Fruit fly (Drosophila melanogaster) whole organism, embryonic: ENCODE results near the gene mad2.

Experiments used
- B-H1 ChIP-seq: fragments of 200-800 bp; sonication (Bioruptor generic); IDR thresholded peaks from 3 replicates; pipeline ENCODE4 v1.3.6; 2022; ENCODE audit warnings: missing biosample characterization, missing genetic modification characterization
- Blimp-1 ChIP-seq: fragments of 200-800 bp; sonication (Bioruptor generic); optimal IDR thresholded peaks from 3 replicates; lab custom pipeline; 2018; ENCODE audit warnings: missing biosample characterization, missing genetic modification characterization, mild to moderate bottlenecking, moderate library complexity, missing genetic modification reagents
- CG10543 ChIP-seq: fragments of 200-800 bp; sonication (Bioruptor generic); optimal IDR thresholded peaks from 3 replicates; lab custom pipeline; 2017; ENCODE audit warnings: missing biosample characterization, mild to moderate bottlenecking, missing genetic modification characterization, moderate library complexity
- CG10565 ChIP-seq: fragments of 200-800 bp; sonication (Bioruptor generic); optimal IDR thresholded peaks from 3 replicates; lab custom pipeline; 2016; ENCODE audit warnings: missing biosample characterization, mild to moderate bottlenecking, missing genetic modification characterization
- CG11695 ChIP-seq: fragments of 200-800 bp; sonication (Bioruptor generic); IDR thresholded peaks from 3 replicates; pipeline ENCODE4 v1.3.6; 2022; ENCODE audit warnings: missing biosample characterization, missing genetic modification characterization
- CG11696 ChIP-seq: fragments of 200-800 bp; sonication (Bioruptor generic); IDR thresholded peaks from 2 replicates; pipeline ENCODE4 v1.3.6; 2022; ENCODE audit warnings: missing biosample characterization, missing genetic modification characterization
- CG12236 ChIP-seq: fragments of 200-800 bp; sonication (Bioruptor generic); optimal IDR thresholded peaks from 2 replicates; lab custom pipeline; 2016; ENCODE audit warnings: missing biosample characterization, missing genetic modification characterization
- CG13775 ChIP-seq: fragments of 200-800 bp; sonication (Bioruptor generic); optimal IDR thresholded peaks from 3 replicates; lab custom pipeline; 2017; ENCODE audit warnings: missing biosample characterization, mild to moderate bottlenecking, missing genetic modification characterization
- CG14667 ChIP-seq: fragments of 200-800 bp; sonication (Bioruptor generic); IDR thresholded peaks from 2 replicates; pipeline ENCODE4 v1.3.6; 2022; ENCODE audit warnings: missing biosample characterization, missing genetic modification characterization
- CG2129 ChIP-seq: fragments of 200-800 bp; sonication (Bioruptor generic); IDR thresholded peaks from 2 replicates; pipeline ENCODE4 v1.3.6; 2022; ENCODE audit warnings: missing biosample characterization, missing genetic modification characterization; ENCODE audit not compliant: partially characterized antibody
- CG2889 ChIP-seq: fragments of 200-800 bp; sonication (Bioruptor generic); IDR thresholded peaks from 3 replicates; pipeline ENCODE4 v1.3.6; 2022; ENCODE audit warnings: missing biosample characterization, missing genetic modification characterization
- CG30403 ChIP-seq: fragments of 200-800 bp; sonication (Bioruptor generic); optimal IDR thresholded peaks from 3 replicates; lab custom pipeline; 2016; ENCODE audit warnings: missing biosample characterization, missing genetic modification characterization
- CG30431 ChIP-seq: fragments of 200-800 bp; sonication (Bioruptor generic); optimal IDR thresholded peaks from 2 replicates; lab custom pipeline; 2017; ENCODE audit warnings: missing biosample characterization, missing genetic modification characterization
- CG3065 ChIP-seq: fragments of 200-800 bp; sonication (Bioruptor generic); optimal IDR thresholded peaks from 2 replicates; lab custom pipeline; 2016; ENCODE audit warnings: missing biosample characterization, missing genetic modification characterization
- CG33213 ChIP-seq: fragments of 200-800 bp; sonication (Bioruptor generic); optimal IDR thresholded peaks from 3 replicates; lab custom pipeline; 2016; ENCODE audit warnings: missing biosample characterization, missing genetic modification characterization
- CG43689 ChIP-seq: fragments of 200-800 bp; sonication (Bioruptor generic); IDR thresholded peaks from 2 replicates; pipeline ENCODE4 v1.3.6; 2022; ENCODE audit warnings: missing biosample characterization, missing genetic modification characterization
- CG8290 ChIP-seq, 3 experiments: fragments of 200-800 bp; sonication (Bioruptor generic); optimal IDR thresholded peaks; 2 replicates each; lab custom pipeline; 2016 to 2019; ENCODE audit warnings: missing biosample characterization in 3 of 3, missing genetic modification characterization in 3 of 3, mild to moderate bottlenecking in 2 of 3, moderate library complexity in 1 of 3
- CTCF ChIP-seq: fragments of 200-800 bp; sonication (Bioruptor generic); optimal IDR thresholded peaks from 2 replicates; lab custom pipeline; 2017; ENCODE audit warnings: missing biosample characterization, mild to moderate bottlenecking, missing genetic modification characterization, moderate library complexity
- D ChIP-seq, 2 experiments: fragments of 200-800 bp in 1 of 2; fragments of >200 bp in 1 of 2; sonication (Bioruptor generic) in 1 of 2; optimal IDR thresholded peaks; 2 replicates in 1 of 2; 3 replicates in 1 of 2; lab custom pipeline; 2017; ENCODE audit warnings: mild to moderate bottlenecking in 1 of 2, missing biosample characterization in 1 of 2, missing genetic modification characterization in 1 of 2, missing genetic modification reagents in 1 of 2
- Eip74EF ChIP-seq, 2 experiments: fragments of 200-800 bp in 1 of 2; fragments of >200 bp in 1 of 2; sonication (Bioruptor generic) in 1 of 2; optimal IDR thresholded peaks; 2 replicates each; lab custom pipeline; 2017 to 2019; ENCODE audit warnings: missing biosample characterization in 2 of 2, missing genetic modification characterization in 2 of 2, mild to moderate bottlenecking in 1 of 2, moderate library complexity in 1 of 2
- Fer2 ChIP-seq: fragments of 200-800 bp; sonication (Bioruptor generic); optimal IDR thresholded peaks from 2 replicates; lab custom pipeline; 2018; ENCODE audit warnings: missing biosample characterization, mild to moderate bottlenecking, missing genetic modification characterization, moderate library complexity
- Gug ChIP-seq: fragments of 200-800 bp; sonication (Bioruptor generic); IDR thresholded peaks from 4 replicates; pipeline ENCODE4 v1.3.6; 2022; ENCODE audit warnings: missing biosample characterization, missing genetic modification characterization
- H15 ChIP-seq: fragments of 200-800 bp; sonication (Bioruptor generic); IDR thresholded peaks from 3 replicates; pipeline ENCODE4 v1.3.6; 2022; ENCODE audit warnings: missing biosample characterization, missing genetic modification characterization
- Hr3 ChIP-seq: fragments of 200-800 bp; sonication (Bioruptor generic); optimal IDR thresholded peaks from 3 replicates; lab custom pipeline; 2016; ENCODE audit warnings: missing biosample characterization, missing genetic modification characterization
- Lim3 ChIP-seq: fragments of 200-800 bp; sonication (Bioruptor generic); IDR thresholded peaks from 2 replicates; pipeline ENCODE4 v1.3.6; 2022; ENCODE audit warnings: missing biosample characterization, missing genetic modification characterization
- Mad ChIP-seq: fragments of 200-800 bp; sonication (Bioruptor generic); optimal IDR thresholded peaks from 2 replicates; lab custom pipeline; 2016; ENCODE audit warnings: missing biosample characterization, missing genetic modification characterization
- Myb ChIP-seq: fragments of 200-800 bp; sonication (Bioruptor generic); optimal IDR thresholded peaks from 2 replicates; lab custom pipeline; 2016; ENCODE audit warnings: missing biosample characterization, missing genetic modification characterization
- Neu2 ChIP-seq: fragments of 200-800 bp; sonication (Bioruptor generic); optimal IDR thresholded peaks from 3 replicates; lab custom pipeline; 2016; ENCODE audit warnings: missing biosample characterization, missing genetic modification characterization, borderline replicate concordance
- Pdp1 ChIP-seq, 2 experiments: fragments of 200-800 bp; sonication (Bioruptor generic); optimal IDR thresholded peaks; 3 replicates each; lab custom pipeline; 2016; ENCODE audit warnings: missing biosample characterization in 2 of 2, missing genetic modification characterization in 2 of 2, mild to moderate bottlenecking in 1 of 2, moderate library complexity in 1 of 2
- Rfx ChIP-seq: fragments of 200-800 bp; sonication (Bioruptor generic); IDR thresholded peaks from 2 replicates; pipeline ENCODE4 v1.3.6; 2022; ENCODE audit warnings: missing biosample characterization, missing genetic modification characterization
- Spps ChIP-seq: fragments of 200-800 bp; sonication (Bioruptor generic); optimal IDR thresholded peaks from 2 replicates; lab custom pipeline; 2018; ENCODE audit warnings: missing biosample characterization, mild to moderate bottlenecking, missing genetic modification characterization
- TFAM ChIP-seq: fragments of 200-800 bp; sonication (Bioruptor generic); optimal IDR thresholded peaks from 2 replicates; lab custom pipeline; 2017; ENCODE audit warnings: missing biosample characterization, missing genetic modification characterization, inconsistent platforms
- Taf1 ChIP-seq: fragments of 200-800 bp; sonication (Bioruptor generic); IDR thresholded peaks from 2 replicates; pipeline ENCODE4 v1.3.6; 2022; ENCODE audit warnings: missing biosample characterization, missing genetic modification characterization
- Usf ChIP-seq: fragments of 200-800 bp; sonication (Bioruptor generic); optimal IDR thresholded peaks from 2 replicates; lab custom pipeline; 2017; ENCODE audit warnings: missing genotype, missing biosample characterization, missing genetic modification characterization
- ase ChIP-seq: fragments of 200-800 bp; sonication (Bioruptor generic); IDR thresholded peaks from 3 replicates; pipeline ENCODE4 v1.3.6; 2022; ENCODE audit warnings: missing biosample characterization, missing genetic modification characterization
- bcd ChIP-seq: fragments of 200-800 bp; sonication (Bioruptor generic); optimal IDR thresholded peaks from 2 replicates; lab custom pipeline; 2017; ENCODE audit warnings: missing biosample characterization, mild to moderate bottlenecking, missing genetic modification characterization
- cwo ChIP-seq: fragments of 200-800 bp; sonication (Bioruptor generic); optimal IDR thresholded peaks from 3 replicates; lab custom pipeline; 2017; ENCODE audit warnings: missing biosample characterization, missing genetic modification characterization, mild to moderate bottlenecking, moderate library complexity, missing genetic modification reagents
- dimm ChIP-seq: fragments of 200-800 bp; sonication (Bioruptor generic); IDR thresholded peaks from 2 replicates; pipeline ENCODE4 v1.3.6; 2022; ENCODE audit warnings: missing biosample characterization, missing genetic modification characterization
- dm ChIP-seq: fragments of 200-800 bp; sonication (Bioruptor generic); optimal IDR thresholded peaks from 3 replicates; lab custom pipeline; 2016; ENCODE audit warnings: missing biosample characterization, missing genetic modification characterization
- dmrt99B ChIP-seq: fragments of 200-800 bp; sonication (Bioruptor generic); optimal IDR thresholded peaks from 2 replicates; lab custom pipeline; 2018; ENCODE audit warnings: missing biosample characterization, mild to moderate bottlenecking, missing genetic modification characterization, moderate library complexity
- dysf ChIP-seq: fragments of 200-800 bp; sonication (Bioruptor generic); IDR thresholded peaks from 3 replicates; pipeline ENCODE4 v1.3.6; 2022; ENCODE audit warnings: missing biosample characterization, missing genetic modification characterization
- fd96Cb ChIP-seq: fragments of 200-800 bp; sonication (Bioruptor generic); optimal IDR thresholded peaks from 2 replicates; lab custom pipeline; 2018; ENCODE audit warnings: missing biosample characterization, mild to moderate bottlenecking, missing genetic modification characterization, moderate library complexity
- gem ChIP-seq: fragments of 200-800 bp; sonication (Bioruptor generic); optimal IDR thresholded peaks from 2 replicates; lab custom pipeline; 2019; ENCODE audit warnings: missing biosample characterization, mild to moderate bottlenecking, missing genetic modification characterization, moderate library complexity
- gfzf ChIP-seq: fragments of 200-800 bp; sonication (Bioruptor generic); optimal IDR thresholded peaks from 2 replicates; lab custom pipeline; 2016; ENCODE audit warnings: missing biosample characterization, mild to moderate bottlenecking, missing genetic modification characterization, moderate library complexity
- hth ChIP-seq: fragments of >200 bp; optimal IDR thresholded peaks from 2 replicates; lab custom pipeline; 2017; ENCODE audit warnings: inconsistent platforms
- lab ChIP-seq: fragments of 200-800 bp; sonication (Bioruptor generic); optimal IDR thresholded peaks from 3 replicates; lab custom pipeline; 2017; ENCODE audit warnings: missing biosample characterization, missing genetic modification characterization, mild to moderate bottlenecking, moderate library complexity, missing genetic modification reagents
- lilli ChIP-seq: fragments of 200-800 bp; sonication (Bioruptor generic); optimal IDR thresholded peaks from 3 replicates; lab custom pipeline; 2016; ENCODE audit warnings: missing biosample characterization, missing genetic modification characterization
- sr ChIP-seq: fragments of 200-800 bp; sonication (Bioruptor generic); IDR thresholded peaks from 3 replicates; pipeline ENCODE4 v1.3.6; 2022; ENCODE audit warnings: missing biosample characterization, missing genetic modification characterization
- tll ChIP-seq, 2 experiments: fragments of 200-800 bp in 1 of 2; fragments of >200 bp in 1 of 2; sonication (Bioruptor generic) in 1 of 2; optimal IDR thresholded peaks; 2 replicates each; lab custom pipeline; 2017 to 2019; ENCODE audit warnings: missing biosample characterization in 2 of 2, missing genetic modification characterization in 2 of 2, mild to moderate bottlenecking in 1 of 2, moderate library complexity in 1 of 2

mad2 gene

dm6 chr3L:5770817-5771425 lies 42.0 kb downstream of the mad2 start (continued):
- TF ChIP-seq Rfx (GFP tag; lab: Robert Waterston, UW) (peak; percentile 69), fd96Cb (tag; lab: Kevin White, UChicago) (peak; percentile 81), Fer2 (tag; lab: Kevin White, UChicago) (peak; percentile 79), H15 (no peak), dimm (GFP tag; lab: Robert Waterston, UW) (no peak; the same call in 1 of the 2 replicates), CG8290 (GFP tag; optimal IDR thresholded peaks at IDR 0.05; lab: Kevin White, UChicago) (peak; percentile 53), CG8290 (tag; optimal IDR thresholded peaks at IDR 0.05; lab: Kevin White, UChicago) (peak; percentile 84 to 92), lab (no peak), tll (GFP tag; optimal IDR thresholded peaks at IDR 0.05; lab: Kevin White, UChicago) (no peak), Usf (peak; percentile 61), sr (GFP tag; lab: Robert Waterston, UW) (no peak), Neu2 (GFP tag; lab: Kevin White, UChicago) (no peak), CG33213 (GFP tag; lab: Kevin White, UChicago) (peak; percentile 65), Myb (peak; percentile 76), Hr3 (GFP tag; lab: Kevin White, UChicago) (peak; percentile 85), Spps (peak; percentile 48), CG30403 (GFP tag; lab: Kevin White, UChicago) (peak; percentile 91), CG43689 (0 out of 2 replicates have a peak, but pooled peaks have one; percentile 22), Blimp-1 (GFP tag; lab: Kevin White, UChicago) (no peak), bcd (no peak), Mad (peak; percentile 77), ase (GFP tag; lab: Robert Waterston, UW) (0 out of 3 replicates have a peak, but pooled peaks have one; percentile 18), cwo (GFP tag; lab: Kevin White, UChicago) (peak; percentile 76), CG30431 (GFP tag; lab: Kevin White, UChicago) (peak; percentile 58), Taf1 (GFP tag; lab: Robert Waterston, UW) (peak; percentile 41; the same call in 1 of the 2 replicates), Gug (GFP tag; lab: Robert Waterston, UW) (peak; percentile 62; the same call in 3 of the 4 replicates), gem (tag; lab: Kevin White, UChicago) (peak; percentile 90), dmrt99B (no peak), CG11695 (GFP tag; lab: Robert Waterston, UW) (peak; percentile 79; the same call in 2 of the 3 replicates), CG12236 (GFP tag; lab: Kevin White, UChicago) (peak; percentile 76), Lim3 (GFP tag; lab: Robert Waterston, UW) (no peak), lilli (GFP tag; lab: Kevin White, UChicago) (peak; percentile 90), D (optimal IDR thresholded peaks at IDR 0.05; lab: Kevin White, UChicago) (no peak), D (GFP tag; optimal IDR thresholded peaks at IDR 0.05; lab: Kevin White, UChicago) (peak; percentile 74), dysf (GFP tag; lab: Robert Waterston, UW) (peak; percentile 81), CG13775 (GFP tag; lab: Kevin White, UChicago) (peak; percentile 75), B-H1 (GFP tag; lab: Robert Waterston, UW) (peak; percentile 39; the same call in 2 of the 3 replicates), CG10543 (GFP tag; lab: Kevin White, UChicago) (peak; percentile 94), Pdp1 (GFP tag; optimal IDR thresholded peaks at IDR 0.05; lab: Kevin White, UChicago) (peak; percentile 76 to 78), TFAM (GFP tag; lab: Kevin White, UChicago) (no peak), CG14667 (GFP tag; lab: Robert Waterston, UW) (no peak; the same call in 1 of the 2 replicates), CG10565 (peak; percentile 65), dm (GFP tag; lab: Kevin White, UChicago) (peak; percentile 64), gfzf (GFP tag; lab: Kevin White, UChicago) (peak; percentile 14), hth (lab: Kevin White, UChicago) (no peak), CG2889 (peak; percentile 46; the same call in 1 of the 3 replicates), CG3065 (GFP tag; lab: Kevin White, UChicago) (peak; percentile 44), CTCF (GFP tag; lab: Kevin White, UChicago) (peak; percentile 26), Eip74EF (GFP tag; optimal IDR thresholded peaks at IDR 0.05; lab: Kevin White, UChicago) (peak in 1 of 2 experiments; percentile 82), CG11696 (no peak), CG2129 (no peak)
